Fruit fly (Drosophila melanogaster) whole organism: ENCODE measurements around the gene Lip1.

ENCODE experiments used
- CG8478 ChIP-seq: fragments of >200 bp; optimal IDR thresholded peaks from 2 replicates; lab custom pipeline; 2018; ENCODE audit warnings: inconsistent platforms
- pan ChIP-seq: fragments of >200 bp; optimal IDR thresholded peaks from 2 replicates; lab custom pipeline; 2017
- psq ChIP-seq: fragments of >200 bp; optimal IDR thresholded peaks from 2 replicates; lab custom pipeline; 2017
- usp ChIP-seq: fragments of >200 bp; optimal IDR thresholded peaks from 2 replicates; lab custom pipeline; 2017; ENCODE audit warnings: missing biosample characterization, missing genetic modification characterization, mixed read lengths

DNA sequence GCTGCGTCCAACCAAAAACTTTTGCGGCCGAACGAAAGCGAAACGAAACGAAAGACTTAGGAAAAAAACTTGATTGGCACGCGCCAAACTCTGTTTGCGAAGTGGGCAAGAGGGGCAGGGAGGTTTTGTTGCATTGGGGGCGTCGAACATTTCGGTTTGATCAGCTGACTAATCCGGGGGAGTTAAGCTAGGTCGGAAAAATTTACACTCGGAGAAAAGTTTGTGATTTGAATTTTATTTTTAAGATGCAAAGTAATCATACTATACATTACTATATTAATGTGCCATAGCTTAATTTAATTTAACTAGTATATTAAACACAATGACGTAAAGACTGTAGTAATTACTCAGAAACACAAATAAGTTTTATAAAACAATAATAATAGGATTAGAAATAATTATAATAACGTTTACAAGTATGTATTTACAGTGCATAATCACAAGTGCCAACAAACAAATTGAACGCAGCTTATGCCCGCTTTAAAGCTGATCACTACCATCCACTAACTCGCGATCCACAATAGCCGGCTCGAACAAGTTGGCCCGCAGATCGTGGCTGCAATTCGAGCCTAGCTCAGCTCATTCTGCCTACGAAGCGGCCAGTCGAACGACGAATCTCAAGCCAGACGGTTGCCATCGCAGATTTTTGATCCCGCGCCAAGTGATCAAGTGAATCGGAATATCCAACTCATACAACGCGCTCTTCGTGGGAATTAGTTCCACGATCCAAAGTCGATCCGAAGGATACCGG, 39.7 kb downstream of the Lip1 start, which contains the start of gene CG31871:
- TF ChIP-seq usp (GFP tag; lab: Kevin White, UChicago) (no peak), CG8478 (lab: Kevin White, UChicago) (no peak), psq (no peak), pan (lab: Kevin White, UChicago) (no peak)
